Fruit fly (Drosophila melanogaster) whole organism, embryonic: ENCODE results near the gene bora.

Experiments
- Ada2b ChIP-seq: fragments of 200-800 bp; sonication (Bioruptor generic); IDR thresholded peaks from 2 replicates; pipeline ENCODE4 v1.3.6; 2022; ENCODE audit warnings: missing biosample characterization, missing genetic modification characterization
- Atf-2 ChIP-seq: fragments of 200-800 bp; sonication (Bioruptor generic); optimal IDR thresholded peaks from 2 replicates; lab custom pipeline; 2016; ENCODE audit warnings: missing biosample characterization, missing genetic modification characterization
- B-H2 ChIP-seq: fragments of 200-800 bp; sonication (Bioruptor generic); optimal IDR thresholded peaks from 2 replicates; lab custom pipeline; 2018; ENCODE audit warnings: missing biosample characterization, mild to moderate bottlenecking, missing genetic modification characterization
- CG11398 ChIP-seq: fragments of 200-800 bp; sonication (Bioruptor generic); optimal IDR thresholded peaks from 2 replicates; lab custom pipeline; 2016; ENCODE audit warnings: missing biosample characterization, missing genetic modification characterization
- CG11504 ChIP-seq: fragments of 200-800 bp; sonication (Bioruptor generic); optimal IDR thresholded peaks from 3 replicates; lab custom pipeline; 2019; ENCODE audit warnings: missing biosample characterization, mild to moderate bottlenecking, missing genetic modification characterization, moderate library complexity
- CG14710 ChIP-seq: fragments of 200-800 bp; sonication (Bioruptor generic); optimal IDR thresholded peaks from 3 replicates; lab custom pipeline; 2019; ENCODE audit warnings: missing biosample characterization, mild to moderate bottlenecking, missing genetic modification characterization, moderate library complexity
- CG14860 ChIP-seq: fragments of 200-800 bp; sonication (Bioruptor generic); IDR thresholded peaks from 3 replicates; pipeline ENCODE4 v1.3.6; 2022; ENCODE audit warnings: missing biosample characterization, missing genetic modification characterization; ENCODE audit not compliant: partially characterized antibody
- CG16813 ChIP-seq: fragments of 200-800 bp; sonication (Bioruptor generic); IDR thresholded peaks from 3 replicates; pipeline ENCODE4 v1.3.6; 2022; ENCODE audit warnings: missing biosample characterization, missing genetic modification characterization; ENCODE audit not compliant: partially characterized antibody
- CG17186 ChIP-seq: fragments of 200-800 bp; sonication (Bioruptor generic); optimal IDR thresholded peaks from 3 replicates; lab custom pipeline; 2017; ENCODE audit warnings: missing biosample characterization, missing genetic modification reagents, missing genetic modification characterization
- CG17802 ChIP-seq: fragments of 200-800 bp; sonication (Bioruptor generic); optimal IDR thresholded peaks from 2 replicates; lab custom pipeline; 2018; ENCODE audit warnings: missing biosample characterization, mild to moderate bottlenecking, missing genetic modification characterization, moderate library complexity
- CG2116 ChIP-seq: fragments of 200-800 bp; sonication (Bioruptor generic); optimal IDR thresholded peaks from 3 replicates; lab custom pipeline; 2018; ENCODE audit warnings: missing biosample characterization, mild to moderate bottlenecking, missing genetic modification characterization
- CG2678 ChIP-seq: fragments of 200-800 bp; sonication (Bioruptor generic); optimal IDR thresholded peaks from 3 replicates; lab custom pipeline; 2019; ENCODE audit warnings: missing biosample characterization, mild to moderate bottlenecking, missing genetic modification characterization, moderate library complexity
- CG2712 ChIP-seq: fragments of 200-800 bp; optimal IDR thresholded peaks from 3 replicates; lab custom pipeline; 2019; ENCODE audit warnings: missing biosample characterization, mild to moderate bottlenecking, missing genetic modification characterization, moderate library complexity
- CG4854 ChIP-seq: fragments of 200-800 bp; sonication (Bioruptor generic); optimal IDR thresholded peaks from 2 replicates; lab custom pipeline; 2016; ENCODE audit warnings: missing biosample characterization, missing genetic modification characterization, inconsistent platforms
- CG6175 ChIP-seq: fragments of 200-800 bp; sonication (Bioruptor generic); IDR thresholded peaks from 3 replicates; pipeline ENCODE4 v1.3.6; 2022; ENCODE audit warnings: missing biosample characterization, missing genetic modification characterization
- CG6254 ChIP-seq: fragments of 200-800 bp; sonication (Bioruptor generic); optimal IDR thresholded peaks from 3 replicates; lab custom pipeline; 2017; ENCODE audit warnings: mild to moderate bottlenecking, missing biosample characterization, missing genetic modification reagents, missing genetic modification characterization
- CG8944 ChIP-seq: fragments of 200-800 bp; sonication (Bioruptor generic); optimal IDR thresholded peaks from 3 replicates; lab custom pipeline; 2016; ENCODE audit warnings: missing biosample characterization, missing genetic modification characterization
- CG9817 ChIP-seq: fragments of 200-800 bp; sonication (Bioruptor generic); optimal IDR thresholded peaks from 2 replicates; lab custom pipeline; 2018; ENCODE audit warnings: missing biosample characterization, mild to moderate bottlenecking, missing genetic modification characterization, moderate library complexity
- CG9876 ChIP-seq: fragments of 200-800 bp; sonication (Bioruptor generic); optimal IDR thresholded peaks from 2 replicates; lab custom pipeline; 2016; ENCODE audit warnings: missing biosample characterization, missing genetic modification characterization
- CHES-1-like ChIP-seq: fragments of 200-800 bp; sonication (Bioruptor generic); optimal IDR thresholded peaks from 2 replicates; lab custom pipeline; 2016; ENCODE audit warnings: missing biosample characterization, missing genetic modification characterization
- CrebB ChIP-seq: fragments of 200-800 bp; sonication (Bioruptor generic); optimal IDR thresholded peaks from 3 replicates; lab custom pipeline; 2018; ENCODE audit warnings: missing biosample characterization, mild to moderate bottlenecking, missing genetic modification characterization
- ERR ChIP-seq: fragments of 200-800 bp; sonication (Bioruptor generic); optimal IDR thresholded peaks from 2 replicates; lab custom pipeline; 2016; ENCODE audit warnings: missing biosample characterization, missing genetic modification characterization
- HLHmδ ChIP-seq: fragments of 200-800 bp; sonication (Bioruptor generic); optimal IDR thresholded peaks from 2 replicates; lab custom pipeline; 2018; ENCODE audit warnings: missing biosample characterization, mild to moderate bottlenecking, missing genetic modification characterization, moderate library complexity
- Hey ChIP-seq: fragments of 200-800 bp; sonication (Bioruptor generic); optimal IDR thresholded peaks from 3 replicates; lab custom pipeline; 2018; ENCODE audit warnings: missing biosample characterization, mild to moderate bottlenecking, missing genetic modification characterization
- Med ChIP-seq: fragments of 200-800 bp; sonication (Bioruptor generic); peaks from one replicate; lab custom pipeline; 2016; ENCODE audit warnings: missing biosample characterization, missing genetic modification characterization, mild to moderate bottlenecking, inconsistent platforms, moderate library complexity
- Myb ChIP-seq: fragments of 200-800 bp; sonication (Bioruptor generic); optimal IDR thresholded peaks from 2 replicates; lab custom pipeline; 2016; ENCODE audit warnings: missing biosample characterization, missing genetic modification characterization
- NfI ChIP-seq: fragments of 200-800 bp; sonication (Bioruptor generic); optimal IDR thresholded peaks from 3 replicates; lab custom pipeline; 2018; ENCODE audit warnings: missing biosample characterization, mild to moderate bottlenecking, missing genetic modification characterization, moderate library complexity
- Ssrp ChIP-seq: fragments of 200-800 bp; sonication (Bioruptor generic); optimal IDR thresholded peaks from 2 replicates; lab custom pipeline; 2018; ENCODE audit warnings: missing biosample characterization, mild to moderate bottlenecking, missing genetic modification characterization, moderate library complexity
- amos ChIP-seq: fragments of 200-800 bp; sonication (Bioruptor generic); IDR thresholded peaks from 2 replicates; pipeline ENCODE4 v1.3.6; 2022; ENCODE audit warnings: missing biosample characterization, missing genetic modification characterization; ENCODE audit not compliant: partially characterized antibody
- az2 ChIP-seq: fragments of 200-800 bp; sonication (Bioruptor generic); optimal IDR thresholded peaks from 3 replicates; lab custom pipeline; 2016; ENCODE audit warnings: missing biosample characterization, missing genetic modification characterization
- cas ChIP-seq: fragments of 200-800 bp; sonication (Bioruptor generic); IDR thresholded peaks from 2 replicates; pipeline ENCODE4 v1.3.6; 2022; ENCODE audit warnings: missing biosample characterization, missing genetic modification characterization
- chn ChIP-seq: fragments of 200-800 bp; sonication (Bioruptor generic); optimal IDR thresholded peaks from 2 replicates; lab custom pipeline; 2016; ENCODE audit warnings: missing biosample characterization, missing genetic modification characterization
- eyg ChIP-seq: fragments of 200-800 bp; sonication (Bioruptor generic); optimal IDR thresholded peaks from 3 replicates; lab custom pipeline; 2016; ENCODE audit warnings: missing biosample characterization, missing genetic modification characterization
- grau ChIP-seq: fragments of 200-800 bp; optimal IDR thresholded peaks from 3 replicates; lab custom pipeline; 2019; ENCODE audit warnings: missing biosample characterization, mild to moderate bottlenecking, missing genetic modification characterization, moderate library complexity
- hb ChIP-seq: fragments of 200-800 bp; sonication (Bioruptor generic); IDR thresholded peaks from 3 replicates; pipeline ENCODE4 v1.3.6; 2022; ENCODE audit warnings: missing biosample characterization, missing genetic modification characterization; ENCODE audit not compliant: partially characterized antibody
- kay ChIP-seq: fragments of 200-800 bp; sonication (Bioruptor generic); optimal IDR thresholded peaks from 2 replicates; lab custom pipeline; 2016; ENCODE audit warnings: missing biosample characterization, missing genetic modification characterization
- lab ChIP-seq: fragments of 200-800 bp; sonication (Bioruptor generic); optimal IDR thresholded peaks from 3 replicates; lab custom pipeline; 2017; ENCODE audit warnings: missing biosample characterization, missing genetic modification characterization, mild to moderate bottlenecking, moderate library complexity, missing genetic modification reagents
- lmd ChIP-seq: fragments of 200-800 bp; sonication (Bioruptor generic); IDR thresholded peaks from 2 replicates; pipeline ENCODE4 v1.3.6; 2022; ENCODE audit warnings: missing biosample characterization, missing genetic modification characterization
- lov ChIP-seq, 2 experiments: fragments of 200-800 bp in 1 of 2; fragments of >200 bp in 1 of 2; sonication (Bioruptor generic) in 1 of 2; IDR thresholded peaks in 1 of 2; optimal IDR thresholded peaks in 1 of 2; 2 replicates in 1 of 2; 3 replicates in 1 of 2; pipeline versions ENCODE4 v1.3.6 to Lab custom; 2017 to 2022; ENCODE audit warnings: missing biosample characterization in 1 of 2, missing genetic modification characterization in 1 of 2
- pfk ChIP-seq: fragments of 200-800 bp; sonication (Bioruptor generic); optimal IDR thresholded peaks from 2 replicates; lab custom pipeline; 2018; ENCODE audit warnings: missing biosample characterization, mild to moderate bottlenecking, missing genetic modification characterization, moderate library complexity
- ro ChIP-seq: fragments of 200-800 bp; sonication (Bioruptor generic); IDR thresholded peaks from 2 replicates; pipeline ENCODE4 v1.3.6; 2022; ENCODE audit warnings: missing biosample characterization, missing genetic modification characterization
- sim ChIP-seq: fragments of 200-800 bp; sonication (Bioruptor generic); IDR thresholded peaks from 2 replicates; pipeline ENCODE4 v1.3.6; 2022; ENCODE audit warnings: missing biosample characterization, missing genetic modification characterization
- sima ChIP-seq: fragments of 200-800 bp; sonication (Bioruptor generic); optimal IDR thresholded peaks from 2 replicates; lab custom pipeline; 2016; ENCODE audit warnings: missing biosample characterization, missing genetic modification characterization
- sisA ChIP-seq: fragments of 200-800 bp; sonication (Bioruptor generic); IDR thresholded peaks from 2 replicates; pipeline ENCODE4 v1.3.6; 2022; ENCODE audit warnings: missing biosample characterization, missing genetic modification characterization
- ssp ChIP-seq: fragments of 200-800 bp; sonication (Bioruptor generic); IDR thresholded peaks from 2 replicates; pipeline ENCODE4 v1.3.6; 2022; ENCODE audit warnings: missing biosample characterization, missing genetic modification characterization
- tin ChIP-seq: fragments of 200-800 bp; sonication (Bioruptor generic); optimal IDR thresholded peaks from 3 replicates; lab custom pipeline; 2016; ENCODE audit warnings: missing biosample characterization, missing genetic modification characterization
- vfl ChIP-seq: fragments of 200-800 bp; sonication (Bioruptor generic); optimal IDR thresholded peaks from 2 replicates; lab custom pipeline; 2016; ENCODE audit warnings: missing biosample characterization, missing genetic modification characterization
- vvl ChIP-seq: fragments of 200-800 bp; sonication (Bioruptor generic); IDR thresholded peaks from 2 replicates; pipeline ENCODE4 v1.3.6; 2022; ENCODE audit warnings: missing biosample characterization, missing genetic modification characterization
- zf30C ChIP-seq: fragments of 200-800 bp; sonication (Bioruptor generic); optimal IDR thresholded peaks from 3 replicates; lab custom pipeline; 2018; ENCODE audit warnings: missing biosample characterization, mild to moderate bottlenecking, missing genetic modification characterization

The bora gene

DNA sequence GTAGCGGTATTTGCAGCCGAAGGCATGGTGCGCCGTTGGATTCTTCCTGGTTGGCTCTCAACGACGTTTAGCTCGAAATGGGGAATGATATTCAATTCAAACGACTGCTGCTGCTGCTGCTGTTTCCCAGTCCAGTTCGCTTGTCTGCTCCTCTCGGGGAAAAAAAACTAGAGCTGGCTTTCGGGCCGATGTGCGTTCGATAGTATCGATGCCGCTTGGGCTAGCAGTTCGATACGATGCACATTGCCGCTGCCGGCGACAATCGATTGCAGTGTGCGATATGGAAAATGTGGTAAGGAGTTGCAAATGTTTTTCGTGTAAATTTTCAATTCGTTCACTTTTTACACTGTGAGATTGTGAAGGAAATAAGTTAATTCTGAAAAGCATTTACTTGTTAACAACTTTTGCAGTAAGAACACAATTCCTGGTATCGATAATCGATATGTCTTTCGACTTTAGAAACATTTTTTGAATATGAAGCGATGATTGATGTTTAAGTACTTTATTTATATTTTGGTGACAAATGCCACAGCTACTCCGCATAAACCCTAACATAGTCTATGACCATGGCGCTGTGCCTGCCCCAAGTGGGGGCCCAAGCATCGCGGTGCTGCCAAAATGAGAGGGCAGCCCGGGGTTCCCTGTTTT lies 50.6 kb downstream of the bora start, which contains the start of gene Capr (continued):
- TF ChIP-seq Myb (GFP tag; lab: Kevin White, UChicago) = peak; percentile 67
- TF ChIP-seq kay (GFP tag; lab: Kevin White, UChicago) = no peak
- no peak for TF ChIP-seq CG9817
- TF ChIP-seq CG6254 (GFP tag; lab: Kevin White, UChicago) = no peak
- TF ChIP-seq CG16813 = peak; percentile 100
- peak; percentile 21 for TF ChIP-seq tin (GFP tag; lab: Kevin White, UChicago)
- TF ChIP-seq Med (GFP tag; lab: Kevin White, UChicago) = peak; percentile 91
- TF ChIP-seq CG6175 = no peak
- TF ChIP-seq sima = no peak
- peak; percentile 66 for TF ChIP-seq CG14710 (tag; lab: Kevin White, UChicago)
- peak; percentile 93 for TF ChIP-seq CG17186 (GFP tag; lab: Kevin White, UChicago)
- peak; percentile 45 for TF ChIP-seq CHES-1-like (GFP tag; lab: Kevin White, UChicago)
- TF ChIP-seq NfI (GFP tag; lab: Kevin White, UChicago) = peak; percentile 14
- no peak for TF ChIP-seq az2 (GFP tag; lab: Kevin White, UChicago)
- TF ChIP-seq CG11504 (tag; lab: Kevin White, UChicago) = peak; percentile 69
- TF ChIP-seq ERR (GFP tag; lab: Kevin White, UChicago) = peak; percentile 32
- no peak for TF ChIP-seq ro
- TF ChIP-seq CG11398 (GFP tag; lab: Kevin White, UChicago) = peak; percentile 6
- TF ChIP-seq chn (GFP tag; lab: Kevin White, UChicago) = no peak
- no peak for TF ChIP-seq sisA (GFP tag; lab: Robert Waterston, UW)
- TF ChIP-seq eyg (GFP tag; lab: Kevin White, UChicago) = peak; percentile 8
- TF ChIP-seq Hey (tag; lab: Kevin White, UChicago) = no peak
- no peak for TF ChIP-seq cas (GFP tag; lab: Robert Waterston, UW)
- no peak for TF ChIP-seq lov (optimal IDR thresholded peaks at IDR 0.05; lab: Kevin White, UChicago)
- peak; percentile 48; the same call in 1 of the 3 replicates for TF ChIP-seq lov (GFP tag; IDR thresholded peaks at IDR 0.05; lab: Robert Waterston, UW)
- TF ChIP-seq CrebB (tag; lab: Kevin White, UChicago) = no peak
- TF ChIP-seq CG8944 (GFP tag; lab: Kevin White, UChicago) = no peak
- TF ChIP-seq CG2678 = peak; percentile 25
- peak; percentile 30 for TF ChIP-seq grau (tag; lab: Kevin White, UChicago)
- TF ChIP-seq vfl (GFP tag; lab: Kevin White, UChicago) = peak; percentile 27
- peak; percentile 54 for TF ChIP-seq CG2712 (tag; lab: Kevin White, UChicago)
- peak; percentile 100 for TF ChIP-seq CG14860
- TF ChIP-seq CG17802 (tag; lab: Kevin White, UChicago) = peak; percentile 14
- no peak for TF ChIP-seq Atf-2 (GFP tag; lab: Kevin White, UChicago)
- TF ChIP-seq CG2116 (GFP tag; lab: Kevin White, UChicago) = peak; percentile 93
- no peak for TF ChIP-seq B-H2
- peak; percentile 100 for TF ChIP-seq hb (GFP tag; lab: Robert Waterston, UW)
- TF ChIP-seq CG4854 (GFP tag; lab: Kevin White, UChicago) = no peak
- TF ChIP-seq CG9876 = peak; percentile 3
- TF ChIP-seq ssp = peak; percentile 42; the same call in 1 of the 2 replicates
- peak; percentile 25; the same call in 1 of the 2 replicates for TF ChIP-seq lmd
- peak; percentile 53 for TF ChIP-seq vvl
- no peak for TF ChIP-seq Ada2b (GFP tag; lab: Robert Waterston, UW)
- TF ChIP-seq lab = no peak
- TF ChIP-seq Ssrp (tag; lab: Kevin White, UChicago) = no peak
- peak; percentile 15 for TF ChIP-seq zf30C (GFP tag; lab: Kevin White, UChicago)
- TF ChIP-seq sim = no peak
- peak; percentile 1 for TF ChIP-seq pfk (GFP tag; lab: Kevin White, UChicago)
- TF ChIP-seq amos = peak; percentile 100
- peak; percentile 31 for TF ChIP-seq HLHmδ (GFP tag; lab: Kevin White, UChicago)
